Worm (Caenorhabditis elegans): ENCODE measurements around the gene cutl-19.

DNA sequence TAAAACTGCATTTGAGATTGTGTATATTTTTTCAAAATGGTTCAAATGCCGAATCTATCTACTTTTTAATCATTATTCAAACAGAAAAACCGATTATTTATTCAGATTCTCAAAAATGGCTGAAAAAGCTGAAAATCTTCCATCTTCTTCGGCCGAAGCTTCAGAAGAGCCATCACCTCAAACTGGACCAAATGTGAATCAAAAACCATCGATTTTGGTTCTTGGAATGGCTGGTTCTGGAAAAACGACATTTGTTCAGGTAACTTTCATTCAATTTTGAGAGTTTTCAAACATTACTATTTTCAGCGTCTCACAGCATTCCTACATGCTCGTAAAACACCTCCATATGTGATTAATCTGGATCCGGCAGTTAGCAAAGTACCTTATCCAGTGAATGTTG is 41.5 kb upstream of the cutl-19 start, which contains the start of gene gop-2:
- TF ChIP-seq him-1 (tag; optimal IDR thresholded peaks at IDR 0.05): no peak
- TF ChIP-seq dao-5 (tag; optimal IDR thresholded peaks at IDR 0.05): no peak
